Fruit fly (Drosophila melanogaster) whole organism, larva: ENCODE data around the gene CG11374.

Experiments
- noc ChIP-seq: fragments of 200-800 bp; sonication (Bioruptor generic); optimal IDR thresholded peaks from 3 replicates; lab custom pipeline; 2019; ENCODE audit warnings: missing biosample characterization, mild to moderate bottlenecking, missing genetic modification characterization, moderate library complexity

Gene CG11374

dm6 chr2L:76048-76447 lies at the start of gene CG11374:
Gene CG11374 (plus strand): TSS chr2L:76348.
- no peak for TF ChIP-seq noc

dm6 chr2L:34054-34453 lies 42.1 kb upstream of the CG11374 start:
- TF ChIP-seq noc = no peak

- no peak for TF ChIP-seq noc
Observed at dm6 chr2L:35452-35851, 40.7 kb upstream of the CG11374 start.

- no peak for TF ChIP-seq noc
Observed at dm6 chr2L:53108-53507, 23.0 kb upstream of the CG11374 start.

dm6 chr2L:56865-57264 lies 19.3 kb upstream of the CG11374 start:
- no peak for TF ChIP-seq noc

- TF ChIP-seq noc = no peak
Observed at dm6 chr2L:59058-59603, 17.0 kb upstream of the CG11374 start.

- no peak for TF ChIP-seq noc
Observed at dm6 chr2L:65354-65949, 10.7 kb upstream of the CG11374 start, which contains the start of gene Cda5. Gene Cda5 (minus strand): TSS chr2L:65404.

- TF ChIP-seq noc = peak; percentile 4
Observed at dm6 chr2L:66369-67278, 9.5 kb upstream of the CG11374 start, which contains the start of gene dbr. Gene dbr (plus strand): TSS chr2L:66482.

- TF ChIP-seq noc = no peak
Observed at dm6 chr2L:67279-67657, 8.9 kb upstream of the CG11374 start.

dm6 chr2L:69560-69959 lies 6.6 kb upstream of the CG11374 start:
- no peak for TF ChIP-seq noc

- no peak for TF ChIP-seq noc
Observed at dm6 chr2L:71457-71856, 4.7 kb upstream of the CG11374 start, which contains the start of gene galectin. Gene galectin (plus strand): TSS chr2L:71757.

- TF ChIP-seq noc = peak; percentile 50
Observed at dm6 chr2L:71869-72751, 4.0 kb upstream of the CG11374 start.

- TF ChIP-seq noc = peak; percentile 9
Observed at dm6 chr2L:72752-73435, 3.3 kb upstream of the CG11374 start.

dm6 chr2L:73760-74388 lies 2.3 kb upstream of the CG11374 start:
- TF ChIP-seq noc = no peak

dm6 chr2L:78828-79227 lies 2.7 kb downstream of the CG11374 start:
- no peak for TF ChIP-seq noc

- TF ChIP-seq noc = peak; percentile 46
Observed at dm6 chr2L:81198-81597, 5.0 kb downstream of the CG11374 start.
